Worm (Caenorhabditis elegans) whole organism, young adult: Measurements from ENCODE around the gene dyci-1.

Experiments used
- B0019.2 ChIP-seq: fragments of 200-800 bp; sonication (Bioruptor generic); conservative IDR thresholded peaks from 2 replicates; pipeline ENCODE4 v1.3.6; 2022; ENCODE audit warnings: missing genetic modification reagents, missing genetic modification characterization, missing compliant biosample characterization
- D2030.7 ChIP-seq: fragments of 200-800 bp; sonication (Bioruptor generic); IDR thresholded peaks from 2 replicates; pipeline ENCODE4 v1.3.6; 2022; ENCODE audit warnings: missing genetic modification reagents, missing genetic modification characterization, missing compliant biosample characterization
- F23B12.7 ChIP-seq: sonication (generic microtip); optimal IDR thresholded peaks from 2 replicates; lab custom pipeline; 2017; ENCODE audit warnings: missing genetic modification characterization, mild to moderate bottlenecking, missing compliant biosample characterization, antibody characterized with exemption, moderate library complexity; ENCODE audit not compliant: insufficient read depth
- F33H1.4 ChIP-seq: fragments of 200-800 bp; sonication (Bioruptor generic); IDR thresholded peaks from 2 replicates; pipeline ENCODE4 v1.3.6; 2022; ENCODE audit warnings: missing genetic modification reagents, missing genetic modification characterization, missing compliant biosample characterization
- F39B2.1 ChIP-seq: fragments of 200-800 bp; sonication (Bioruptor generic); IDR thresholded peaks from 2 replicates; pipeline ENCODE4 v1.3.6; 2022; ENCODE audit warnings: missing genetic modification reagents, missing genetic modification characterization, missing compliant biosample characterization
- Y53G8AR.9 ChIP-seq: fragments of 200-800 bp; sonication (Bioruptor generic); conservative IDR thresholded peaks from 2 replicates; pipeline ENCODE4 v1.3.6; 2022; ENCODE audit warnings: missing genetic modification reagents, missing genetic modification characterization, missing compliant biosample characterization
- Y79H2A.3 ChIP-seq: fragments of 200-800 bp; sonication (Bioruptor generic); conservative IDR thresholded peaks from 2 replicates; pipeline ENCODE4 v1.3.6; 2022; ENCODE audit warnings: missing genetic modification reagents, missing genetic modification characterization, missing compliant biosample characterization
- akir-1 ChIP-seq: fragments of 200-800 bp; sonication (Bioruptor generic); optimal IDR thresholded peaks from 2 replicates; lab custom pipeline; 2018; ENCODE audit warnings: mild to moderate bottlenecking, missing genetic modification characterization, moderate library complexity, missing compliant biosample characterization
- ama-1 ChIP-seq, 3 experiments: fragments of 150-350 bp in 1 of 3; sonication (generic microtip) in 2 of 3; optimal IDR thresholded peaks; 2 replicates each; lab custom pipeline; 2014 to 2018; ENCODE audit warnings: missing biosample characterization in 2 of 3, missing genetic modification characterization in 2 of 3, missing genetic modification reagents in 2 of 3
- athp-1 ChIP-seq: sonication (generic microtip); optimal IDR thresholded peaks from 2 replicates; lab custom pipeline; 2017; ENCODE audit warnings: mild to moderate bottlenecking, missing genetic modification characterization, missing compliant biosample characterization
- cebp-1 ChIP-seq, 2 experiments: fragments of 200-800 bp in 1 of 2; sonication (Bioruptor generic) in 1 of 2; sonication (generic microtip) in 1 of 2; IDR thresholded peaks in 1 of 2; optimal IDR thresholded peaks in 1 of 2; 2 replicates each; pipeline versions ENCODE4 v1.3.6 to Lab custom; 2017 to 2022; ENCODE audit warnings: missing compliant biosample characterization in 2 of 2, missing genetic modification characterization in 2 of 2, mild to moderate bottlenecking in 1 of 2, missing genetic modification reagents in 1 of 2, moderate library complexity in 1 of 2
- ceh-79 ChIP-seq: sonication (generic microtip); optimal IDR thresholded peaks from 2 replicates; lab custom pipeline; 2017; ENCODE audit warnings: mild to moderate bottlenecking, missing genetic modification characterization, missing compliant biosample characterization
- ceh-91 ChIP-seq: fragments of 200-800 bp; sonication (Bioruptor generic); IDR thresholded peaks from 2 replicates; pipeline ENCODE4 v1.3.6; 2022; ENCODE audit warnings: missing genetic modification reagents, missing genetic modification characterization, missing compliant biosample characterization
- dpff-1 ChIP-seq: sonication (generic microtip); optimal IDR thresholded peaks from 2 replicates; lab custom pipeline; 2017; ENCODE audit warnings: mild to moderate bottlenecking, missing genetic modification characterization, missing compliant biosample characterization
- egl-44 ChIP-seq: fragments of 200-800 bp; sonication (Bioruptor generic); IDR thresholded peaks from 2 replicates; pipeline ENCODE4 v1.3.6; 2022; ENCODE audit warnings: missing genetic modification reagents, missing genetic modification characterization, missing compliant biosample characterization
- ets-4 ChIP-seq: fragments of 200-800 bp; sonication (Bioruptor generic); optimal IDR thresholded peaks from 2 replicates; lab custom pipeline; 2018; ENCODE audit warnings: mild to moderate bottlenecking, missing genetic modification characterization, missing compliant biosample characterization
- gei-17 ChIP-seq: fragments of 200-800 bp; sonication (Bioruptor generic); optimal IDR thresholded peaks from 2 replicates; lab custom pipeline; 2018; ENCODE audit warnings: mild to moderate bottlenecking, missing genetic modification characterization, missing compliant biosample characterization
- him-1 ChIP-seq: sonication (generic microtip); optimal IDR thresholded peaks from 2 replicates; lab custom pipeline; 2016; ENCODE audit warnings: missing genotype, missing genetic modification reagents, missing genetic modification characterization, missing compliant biosample characterization
- let-607 ChIP-seq, 2 experiments: fragments of 200-800 bp in 1 of 2; sonication (Bioruptor generic) in 1 of 2; sonication (generic microtip) in 1 of 2; optimal IDR thresholded peaks; 2 replicates each; lab custom pipeline; 2016 to 2018; ENCODE audit warnings: mild to moderate bottlenecking in 2 of 2, missing compliant biosample characterization in 2 of 2, missing genetic modification characterization in 2 of 2, moderate library complexity in 2 of 2, missing genotype in 1 of 2
- lin-26 ChIP-seq: fragments of 200-800 bp; sonication (Bioruptor generic); IDR thresholded peaks from 2 replicates; pipeline ENCODE4 v1.3.6; 2022; ENCODE audit warnings: missing genetic modification reagents, missing genetic modification characterization, missing compliant biosample characterization
- lir-1 ChIP-seq: fragments of 200-800 bp; sonication (Bioruptor generic); conservative IDR thresholded peaks from 2 replicates; pipeline ENCODE4 v1.3.6; 2022; ENCODE audit warnings: missing genetic modification reagents, missing genetic modification characterization, missing compliant biosample characterization
- madf-8 ChIP-seq: fragments of 200-800 bp; sonication (Bioruptor generic); conservative IDR thresholded peaks from 2 replicates; pipeline ENCODE4 v1.3.6; 2022; ENCODE audit warnings: missing genetic modification reagents, missing genetic modification characterization, missing compliant biosample characterization
- mes-4 ChIP-seq: sonication (generic microtip); optimal IDR thresholded peaks from 2 replicates; lab custom pipeline; 2016; ENCODE audit warnings: missing genotype, missing genetic modification characterization, missing compliant biosample characterization
- nfya-2 ChIP-seq: fragments of 200-800 bp; sonication (Bioruptor generic); IDR thresholded peaks from 2 replicates; pipeline ENCODE4 v1.3.6; 2022; ENCODE audit warnings: missing genetic modification reagents, missing genetic modification characterization, missing compliant biosample characterization
- nfyb-1 ChIP-seq: fragments of 200-800 bp; sonication (Bioruptor generic); IDR thresholded peaks from 2 replicates; pipeline ENCODE4 v1.3.6; 2022; ENCODE audit warnings: missing genetic modification reagents, missing genetic modification characterization, missing compliant biosample characterization
- nhr-80 ChIP-seq: sonication (generic microtip); optimal IDR thresholded peaks from 2 replicates; lab custom pipeline; 2016; ENCODE audit warnings: missing genetic modification characterization, missing compliant biosample characterization
- pbrm-1 ChIP-seq: fragments of 200-800 bp; sonication (Bioruptor generic); IDR thresholded peaks from 2 replicates; pipeline ENCODE4 v1.3.6; 2022; ENCODE audit warnings: missing genetic modification reagents, missing genetic modification characterization, missing compliant biosample characterization
- rcor-1 ChIP-seq: fragments of 200-800 bp; sonication (Bioruptor generic); IDR thresholded peaks from 2 replicates; pipeline ENCODE4 v1.3.6; 2022; ENCODE audit warnings: missing genetic modification reagents, missing genetic modification characterization, missing compliant biosample characterization
- rpc-1 ChIP-seq, 2 experiments: fragments of 150-350 bp in 1 of 2; sonication (generic microtip) in 1 of 2; optimal IDR thresholded peaks; 2 replicates each; lab custom pipeline; 2014 to 2018; ENCODE audit warnings: missing biosample characterization in 1 of 2, missing genetic modification characterization in 1 of 2, missing genetic modification reagents in 1 of 2, missing genotype in 1 of 2
- somi-1 ChIP-seq: fragments of 200-800 bp; sonication (Bioruptor generic); optimal IDR thresholded peaks from 2 replicates; lab custom pipeline; 2018; ENCODE audit warnings: mild to moderate bottlenecking, missing genetic modification characterization, missing compliant biosample characterization
- tbx-9 ChIP-seq: sonication (generic microtip); optimal IDR thresholded peaks from 2 replicates; lab custom pipeline; 2016; ENCODE audit warnings: borderline replicate concordance, missing genetic modification characterization, inconsistent platforms, missing compliant biosample characterization
- tlf-1 ChIP-seq: fragments of 200-800 bp; sonication (Bioruptor generic); optimal IDR thresholded peaks from 2 replicates; lab custom pipeline; 2018; ENCODE audit warnings: mild to moderate bottlenecking, missing genetic modification characterization, missing compliant biosample characterization
- unc-62 ChIP-seq: fragments of 150-350 bp; optimal IDR thresholded peaks from 2 replicates; lab custom pipeline; 2014; ENCODE audit warnings: missing biosample characterization, missing genetic modification reagents, missing genetic modification characterization
- zfh-2 ChIP-seq: fragments of 200-800 bp; sonication (Bioruptor generic); conservative IDR thresholded peaks from 2 replicates; pipeline ENCODE4 v1.3.6; 2022; ENCODE audit warnings: missing genetic modification reagents, missing genetic modification characterization, missing compliant biosample characterization
- ztf-26 ChIP-seq: sonication (generic microtip); optimal IDR thresholded peaks from 2 replicates; lab custom pipeline; 2017; ENCODE audit warnings: missing genetic modification characterization, missing compliant biosample characterization

dyci-1 gene

ce11 chrIV:6803805-6804344, 18.8 kb upstream of the dyci-1 start:
- TF ChIP-seq madf-8 (GFP tag; lab: Robert Waterston, UW) (no peak), Y53G8AR.9 (GFP tag; lab: Robert Waterston, UW) (no peak), dpff-1 (no peak), F39B2.1 (GFP tag; lab: Robert Waterston, UW) (no peak), gei-17 (no peak), B0019.2 (GFP tag; lab: Robert Waterston, UW) (no peak), mes-4 (no peak), him-1 (tag; lab: Kevin White, UChicago) (no peak), lir-1 (GFP tag; lab: Robert Waterston, UW) (no peak), egl-44 (GFP tag; lab: Robert Waterston, UW) (no peak), ceh-91 (GFP tag; lab: Robert Waterston, UW) (no peak), pbrm-1 (GFP tag; lab: Robert Waterston, UW) (no peak), Y79H2A.3 (GFP tag; lab: Robert Waterston, UW) (no peak), let-607 (tag; optimal IDR thresholded peaks at IDR 0.05; lab: Kevin White, UChicago) (no peak), cebp-1 (GFP tag; IDR thresholded peaks at IDR 0.05; lab: Robert Waterston, UW) (no peak), cebp-1 (tag; optimal IDR thresholded peaks at IDR 0.05; lab: Kevin White, UChicago) (no peak), rcor-1 (GFP tag; lab: Robert Waterston, UW) (no peak), lin-26 (GFP tag; lab: Robert Waterston, UW) (no peak), ztf-26 (tag; lab: Kevin White, UChicago) (no peak), nfyb-1 (GFP tag; lab: Robert Waterston, UW) (no peak)

- TF ChIP-seq nfya-2 (GFP tag; lab: Robert Waterston, UW) = no peak
- no peak for TF ChIP-seq B0019.2 (GFP tag; lab: Robert Waterston, UW)
- no peak for TF ChIP-seq let-607 (tag; optimal IDR thresholded peaks at IDR 0.05; lab: Kevin White, UChicago)
- no peak for TF ChIP-seq D2030.7
- TF ChIP-seq akir-1 = no peak
- TF ChIP-seq pbrm-1 (GFP tag; lab: Robert Waterston, UW) = no peak
- no peak for TF ChIP-seq zfh-2 (GFP tag; lab: Robert Waterston, UW)
- no peak for TF ChIP-seq rpc-1 (optimal IDR thresholded peaks at IDR 0.05; lab: Kevin White, UChicago)
- TF ChIP-seq rpc-1 (tag; optimal IDR thresholded peaks at IDR 0.05; lab: Kevin White, UChicago) = no peak
- TF ChIP-seq somi-1 = no peak
Measured at ce11 chrIV:6803294-6803693, 18.2 kb upstream of the dyci-1 start.

ce11 chrIV:6802132-6802531, 17.1 kb upstream of the dyci-1 start, which contains the start of the genes cest-4 and C17H12.11:
Gene cest-4 (minus strand): TSS chrIV:6802337.
Gene C17H12.11 (plus strand): TSS chrIV:6802387.
- TF ChIP-seq unc-62 (GFP tag; lab: Kevin White, UChicago) (peak; percentile 25), nhr-80 (peak; percentile 80), F33H1.4 (no peak)

- TF ChIP-seq ets-4 (GFP tag; lab: Kevin White, UChicago) (no peak), mes-4 (no peak), tbx-9 (tag; lab: Kevin White, UChicago) (no peak), ama-1 (optimal IDR thresholded peaks at IDR 0.05; lab: Kevin White, UChicago) (no peak), ama-1 (GFP tag; optimal IDR thresholded peaks at IDR 0.05; lab: Kevin White, UChicago) (no peak), tlf-1 (GFP tag; lab: Kevin White, UChicago) (no peak), ceh-79 (tag; lab: Kevin White, UChicago) (no peak), lin-26 (GFP tag; lab: Robert Waterston, UW) (no peak), athp-1 (no peak), F23B12.7 (no peak)
- TF ChIP-seq, all 124 proteins: peak for 0
Measured at ce11 chrIV:6795529-6795928, 10.5 kb upstream of the dyci-1 start, which contains the start of the genes C17H12.3 and C17H12.12. Gene C17H12.3 (minus strand): TSS chrIV:6795629. Gene C17H12.12 (plus strand): TSS chrIV:6795924.
